Worm (Caenorhabditis elegans) whole organism, L2 larva: ENCODE measurements around the gene R12B2.13.

Source experiments
- ceh-16 ChIP-seq: fragments of 150-350 bp; optimal IDR thresholded peaks from 2 replicates; lab custom pipeline; 2014; ENCODE audit warnings: missing biosample characterization, missing genetic modification characterization
- ceh-82 ChIP-seq: fragments of 150-350 bp; optimal IDR thresholded peaks from 2 replicates; lab custom pipeline; 2014; ENCODE audit warnings: missing biosample characterization, missing genetic modification characterization
- elt-3 ChIP-seq: sonication (generic microtip); optimal IDR thresholded peaks from 2 replicates; lab custom pipeline; 2017; ENCODE audit warnings: missing biosample characterization, missing genetic modification characterization
- nhr-11 ChIP-seq: fragments of 150-350 bp; optimal IDR thresholded peaks from 2 replicates; lab custom pipeline; 2014; ENCODE audit warnings: missing biosample characterization, missing genetic modification characterization
- nhr-129 ChIP-seq: fragments of 150-350 bp; optimal IDR thresholded peaks from 2 replicates; lab custom pipeline; 2014; ENCODE audit warnings: missing biosample characterization, missing genetic modification characterization
- nhr-23 ChIP-seq: fragments of 150-350 bp; optimal IDR thresholded peaks from 2 replicates; lab custom pipeline; 2014; ENCODE audit warnings: missing biosample characterization, missing genetic modification reagents, missing genetic modification characterization
- nhr-25 ChIP-seq: fragments of 150-350 bp; sonication (generic microtip); optimal IDR thresholded peaks from 3 replicates; lab custom pipeline; 2014; ENCODE audit warnings: missing biosample characterization, missing genetic modification characterization
- nhr-6 ChIP-seq: fragments of 150-350 bp; optimal IDR thresholded peaks from 2 replicates; lab custom pipeline; 2014; ENCODE audit warnings: missing biosample characterization, missing genetic modification characterization
- skn-1 ChIP-seq: sonication (generic microtip); optimal IDR thresholded peaks from 2 replicates; lab custom pipeline; 2017; ENCODE audit warnings: missing biosample characterization, missing genetic modification characterization
- snpc-4 ChIP-seq: fragments of 150-350 bp; optimal IDR thresholded peaks from 2 replicates; lab custom pipeline; 2014; ENCODE audit warnings: missing biosample characterization, missing genetic modification characterization

DNA sequence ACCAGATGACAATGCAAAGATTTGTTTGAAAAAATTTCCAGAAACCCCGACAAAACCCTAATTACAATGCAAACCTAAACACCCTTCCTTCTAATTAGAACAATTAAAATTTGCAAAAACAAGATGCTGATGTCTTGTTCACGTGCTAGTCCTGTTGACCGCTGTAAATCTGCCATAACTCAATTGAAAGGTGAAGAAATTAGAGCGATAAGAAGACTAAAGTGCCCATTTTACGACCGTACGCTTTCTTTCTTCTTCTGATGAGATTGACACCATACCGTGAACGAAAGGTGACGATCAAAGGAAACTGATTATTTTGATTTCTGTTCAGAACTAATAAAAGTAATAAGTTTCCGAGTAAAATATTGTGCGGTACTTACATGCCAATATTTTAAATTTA, 19.8 kb downstream of the R12B2.13 start:
- TF ChIP-seq ceh-82 (tag; lab: Kevin White, UChicago) (no peak), nhr-25 (tag; lab: Kevin White, UChicago) (no peak), skn-1 (tag; lab: Kevin White, UChicago) (no peak), nhr-129 (tag; lab: Kevin White, UChicago) (no peak), nhr-6 (tag; lab: Kevin White, UChicago) (no peak), nhr-11 (tag; lab: Kevin White, UChicago) (no peak), elt-3 (tag; lab: Kevin White, UChicago) (no peak), snpc-4 (tag; lab: Kevin White, UChicago) (no peak), ceh-16 (tag; lab: Kevin White, UChicago) (no peak), nhr-23 (no peak)
